Worm (Caenorhabditis elegans) whole organism, L4 larva: Measurements from ENCODE around the gene tbx-35.

ENCODE experiments used
- F26F4.8 ChIP-seq: fragments of 200-800 bp; sonication (Bioruptor generic); conservative IDR thresholded peaks from 2 replicates; pipeline ENCODE4 v1.3.6; 2022; ENCODE audit warnings: missing genetic modification characterization, missing compliant biosample characterization
- F44E2.7 ChIP-seq: fragments of 200-800 bp; sonication (Bioruptor generic); IDR thresholded peaks from 2 replicates; pipeline ENCODE4 v2.1.2; 2022; ENCODE audit warnings: missing genetic modification characterization, missing compliant biosample characterization
- T26A8.4 ChIP-seq: fragments of 200-800 bp; sonication (Bioruptor generic); IDR thresholded peaks from 2 replicates; pipeline ENCODE4 v1.3.6; 2022; ENCODE audit warnings: missing genetic modification characterization, missing compliant biosample characterization
- Y75B8A.6 ChIP-seq: fragments of 200-800 bp; sonication (Bioruptor generic); IDR thresholded peaks from 2 replicates; pipeline ENCODE4 v1.3.6; 2022; ENCODE audit warnings: missing genetic modification reagents, missing genetic modification characterization, missing compliant biosample characterization
- ZK337.2 ChIP-seq: fragments of 200-800 bp; sonication (Bioruptor generic); IDR thresholded peaks from 2 replicates; pipeline ENCODE4 v1.3.6; 2022; ENCODE audit warnings: missing genetic modification reagents, missing genetic modification characterization, missing compliant biosample characterization
- ZK546.5 ChIP-seq, 2 experiments: sonication (generic microtip); optimal IDR thresholded peaks; 2 replicates each; lab custom pipeline; 2017; ENCODE audit warnings: missing biosample characterization in 2 of 2, missing genetic modification characterization in 2 of 2
- aha-1 ChIP-seq: fragments of 150-350 bp; peaks from one replicate; lab custom pipeline; 2014; ENCODE audit warnings: missing biosample characterization, missing genetic modification characterization
- arid-1 ChIP-seq: fragments of 200-800 bp; sonication (Bioruptor generic); conservative IDR thresholded peaks from 2 replicates; pipeline ENCODE4 v1.3.6; 2022; ENCODE audit warnings: missing genetic modification reagents, missing genetic modification characterization, missing compliant biosample characterization
- attf-4 ChIP-seq: sonication (generic microtip); optimal IDR thresholded peaks from 3 replicates; lab custom pipeline; 2017; ENCODE audit warnings: missing biosample characterization, missing genetic modification characterization
- daf-8 ChIP-seq: fragments of 200-800 bp; sonication (Bioruptor generic); IDR thresholded peaks from 2 replicates; pipeline ENCODE4 v1.3.6; 2022; ENCODE audit warnings: missing genetic modification characterization, missing compliant biosample characterization
- dmd-6 ChIP-seq: fragments of 200-800 bp; sonication (Bioruptor generic); IDR thresholded peaks from 2 replicates; pipeline ENCODE4 v1.3.6; 2022; ENCODE audit warnings: missing genetic modification reagents, missing genetic modification characterization, missing compliant biosample characterization
- dmd-9 ChIP-seq: fragments of 200-800 bp; sonication (Bioruptor generic); IDR thresholded peaks from 2 replicates; pipeline ENCODE4 v1.3.6; 2022; ENCODE audit warnings: missing genetic modification reagents, missing genetic modification characterization, missing compliant biosample characterization
- duxl-1 ChIP-seq: sonication (generic microtip); optimal IDR thresholded peaks from 2 replicates; lab custom pipeline; 2016; ENCODE audit warnings: mild to moderate bottlenecking, missing genetic modification characterization, moderate library complexity, missing compliant biosample characterization; ENCODE audit not compliant: poor library complexity
- dve-1 ChIP-seq: sonication (generic microtip); optimal IDR thresholded peaks from 2 replicates; lab custom pipeline; 2017; ENCODE audit warnings: antibody characterized with exemption, mild to moderate bottlenecking, missing genetic modification characterization, missing compliant biosample characterization; ENCODE audit not compliant: insufficient read depth
- hlh-11 ChIP-seq: fragments of 200-800 bp; sonication (Bioruptor generic); optimal IDR thresholded peaks from 2 replicates; lab custom pipeline; 2018; ENCODE audit warnings: mild to moderate bottlenecking, missing genetic modification characterization, missing compliant biosample characterization
- jun-1 ChIP-seq: fragments of 150-350 bp; optimal IDR thresholded peaks from 2 replicates; lab custom pipeline; 2014; ENCODE audit warnings: missing biosample characterization, missing genetic modification reagents, missing genetic modification characterization
- lin-1 ChIP-seq: fragments of 200-800 bp; sonication (Bioruptor generic); IDR thresholded peaks from 2 replicates; pipeline ENCODE4 v1.3.6; 2022; ENCODE audit warnings: missing genetic modification reagents, missing genetic modification characterization, missing compliant biosample characterization
- lin-29 ChIP-seq: fragments of 200-800 bp; sonication (Bioruptor generic); IDR thresholded peaks from 2 replicates; pipeline ENCODE4 v1.3.6; 2022; ENCODE audit warnings: missing genetic modification reagents, missing genetic modification characterization, missing compliant biosample characterization
- lin-38 ChIP-seq: fragments of 200-800 bp; sonication (Bioruptor generic); IDR thresholded peaks from 2 replicates; pipeline ENCODE4 v1.3.6; 2022; ENCODE audit warnings: missing genetic modification reagents, missing genetic modification characterization, missing compliant biosample characterization
- lin-39 ChIP-seq: fragments of 150-350 bp; optimal IDR thresholded peaks from 2 replicates; lab custom pipeline; 2014; ENCODE audit warnings: missing biosample characterization, missing genetic modification reagents, missing genetic modification characterization
- mdt-29 ChIP-seq: fragments of 200-800 bp; sonication (Bioruptor generic); IDR thresholded peaks from 2 replicates; pipeline ENCODE4 v1.3.6; 2022; ENCODE audit warnings: missing genetic modification reagents, missing genetic modification characterization, missing compliant biosample characterization
- mxl-2 ChIP-seq: fragments of 200-800 bp; sonication (Bioruptor generic); conservative IDR thresholded peaks from 2 replicates; pipeline ENCODE4 v1.3.6; 2022; ENCODE audit warnings: missing genetic modification reagents, missing genetic modification characterization, missing compliant biosample characterization
- mxl-3 ChIP-seq: fragments of 200-800 bp; sonication (Bioruptor generic); optimal IDR thresholded peaks from 2 replicates; lab custom pipeline; 2018; ENCODE audit warnings: mild to moderate bottlenecking, missing genetic modification characterization, missing compliant biosample characterization
- nhr-10 ChIP-seq: fragments of 150-350 bp; optimal IDR thresholded peaks from 2 replicates; lab custom pipeline; 2014; ENCODE audit warnings: missing biosample characterization, missing genetic modification characterization
- nhr-28 ChIP-seq: fragments of 150-350 bp; optimal IDR thresholded peaks from 2 replicates; lab custom pipeline; 2014; ENCODE audit warnings: missing biosample characterization, missing genetic modification characterization
- nhr-6 ChIP-seq: fragments of 150-350 bp; optimal IDR thresholded peaks from 2 replicates; lab custom pipeline; 2014; ENCODE audit warnings: missing biosample characterization, missing genetic modification characterization
- pha-4 ChIP-seq, 2 experiments: fragments of 150-350 bp in 1 of 2; fragments of 200-800 bp in 1 of 2; sonication (Bioruptor generic) in 1 of 2; IDR thresholded peaks in 1 of 2; optimal IDR thresholded peaks in 1 of 2; 2 replicates each; pipeline versions ENCODE4 v1.3.6 to Lab custom; 2014 to 2022; ENCODE audit warnings: missing genetic modification characterization in 2 of 2, missing genetic modification reagents in 2 of 2, missing biosample characterization in 1 of 2, missing compliant biosample characterization in 1 of 2
- php-3 ChIP-seq: fragments of 200-800 bp; sonication (Bioruptor generic); IDR thresholded peaks from 2 replicates; pipeline ENCODE4 v1.3.6; 2022; ENCODE audit warnings: missing genetic modification reagents, missing genetic modification characterization, missing compliant biosample characterization
- saeg-2 ChIP-seq: fragments of 200-800 bp; sonication (Bioruptor generic); IDR thresholded peaks from 2 replicates; pipeline ENCODE4 v1.3.6; 2022; ENCODE audit warnings: missing genetic modification reagents, missing genetic modification characterization, missing compliant biosample characterization
- set-16 ChIP-seq: fragments of 200-800 bp; sonication (Bioruptor generic); IDR thresholded peaks from 2 replicates; pipeline ENCODE4 v1.3.6; 2022; ENCODE audit warnings: missing genetic modification reagents, missing genetic modification characterization, missing compliant biosample characterization
- skn-1 ChIP-seq: fragments of 150-350 bp; optimal IDR thresholded peaks from 2 replicates; lab custom pipeline; 2014; ENCODE audit warnings: missing biosample characterization, missing genetic modification characterization
- tra-1 ChIP-seq: fragments of 200-800 bp; sonication (Bioruptor generic); IDR thresholded peaks from 2 replicates; pipeline ENCODE4 v1.3.6; 2022; ENCODE audit warnings: missing genetic modification reagents, missing genetic modification characterization, missing compliant biosample characterization
- unc-130 ChIP-seq: sonication (generic microtip); optimal IDR thresholded peaks from 2 replicates; lab custom pipeline; 2016; ENCODE audit warnings: missing genetic modification reagents, missing genetic modification characterization, missing compliant biosample characterization
- unc-62 ChIP-seq, 3 experiments: fragments of 150-350 bp in 1 of 3; sonication (generic microtip); optimal IDR thresholded peaks in 2 of 3; peaks in 1 of 3; 1 replicate in 1 of 3; 2 replicates in 2 of 3; lab custom pipeline; 2014 to 2017; ENCODE audit warnings: missing biosample characterization in 3 of 3, missing genetic modification characterization in 3 of 3, missing genetic modification reagents in 3 of 3, missing genotype in 1 of 3
- zfp-2 ChIP-seq: sonication (generic microtip); optimal IDR thresholded peaks from 2 replicates; lab custom pipeline; 2016; ENCODE audit warnings: mild to moderate bottlenecking, missing genetic modification characterization, missing compliant biosample characterization
- zip-11 ChIP-seq: fragments of 200-800 bp; sonication (Bioruptor generic); IDR thresholded peaks from 2 replicates; pipeline ENCODE4 v1.3.6; 2022; ENCODE audit warnings: missing genetic modification characterization, missing compliant biosample characterization
- ztf-11 ChIP-seq: fragments of 150-350 bp; optimal IDR thresholded peaks from 2 replicates; lab custom pipeline; 2014; ENCODE audit warnings: missing biosample characterization, missing genetic modification characterization
- ztf-7 ChIP-seq: fragments of 150-350 bp; optimal IDR thresholded peaks from 2 replicates; lab custom pipeline; 2014; ENCODE audit warnings: missing biosample characterization, missing genetic modification characterization

tbx-35 gene

DNA sequence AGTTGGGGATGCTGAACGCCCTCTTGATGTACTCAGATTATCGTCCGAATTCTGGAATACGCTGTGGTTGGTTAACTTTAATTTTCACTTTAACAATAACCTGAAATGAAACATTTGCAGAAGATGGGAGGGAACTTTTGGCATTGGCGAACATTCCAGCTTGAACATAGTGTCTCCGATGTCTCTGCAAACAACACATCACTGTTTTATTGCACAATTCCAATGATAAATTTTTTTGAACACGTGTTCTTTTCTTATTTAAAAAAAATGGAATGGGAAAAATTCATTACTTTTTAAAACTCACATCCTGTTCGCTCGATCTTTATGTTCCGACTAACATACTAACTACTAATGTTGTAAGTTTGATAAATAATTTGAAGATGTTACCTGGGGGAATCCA is 24.7 kb downstream of the tbx-35 start, which contains the start of gene fzy-1:
Gene fzy-1, plus strand, starts transcription at position 301 of the 400 bp plus-strand sequence.
- TF ChIP-seq ZK546.5 (tag; optimal IDR thresholded peaks at IDR 0.05; lab: Kevin White, UChicago) (no peak), saeg-2 (GFP tag; lab: Robert Waterston, UW) (no peak), daf-8 (GFP tag; lab: Robert Waterston, UW) (no peak), nhr-6 (tag; lab: Kevin White, UChicago) (no peak), T26A8.4 (GFP tag; lab: Robert Waterston, UW) (no peak), lin-39 (tag; lab: Kevin White, UChicago) (no peak), dve-1 (no peak), lin-1 (GFP tag; lab: Robert Waterston, UW) (no peak), set-16 (no peak)

DNA sequence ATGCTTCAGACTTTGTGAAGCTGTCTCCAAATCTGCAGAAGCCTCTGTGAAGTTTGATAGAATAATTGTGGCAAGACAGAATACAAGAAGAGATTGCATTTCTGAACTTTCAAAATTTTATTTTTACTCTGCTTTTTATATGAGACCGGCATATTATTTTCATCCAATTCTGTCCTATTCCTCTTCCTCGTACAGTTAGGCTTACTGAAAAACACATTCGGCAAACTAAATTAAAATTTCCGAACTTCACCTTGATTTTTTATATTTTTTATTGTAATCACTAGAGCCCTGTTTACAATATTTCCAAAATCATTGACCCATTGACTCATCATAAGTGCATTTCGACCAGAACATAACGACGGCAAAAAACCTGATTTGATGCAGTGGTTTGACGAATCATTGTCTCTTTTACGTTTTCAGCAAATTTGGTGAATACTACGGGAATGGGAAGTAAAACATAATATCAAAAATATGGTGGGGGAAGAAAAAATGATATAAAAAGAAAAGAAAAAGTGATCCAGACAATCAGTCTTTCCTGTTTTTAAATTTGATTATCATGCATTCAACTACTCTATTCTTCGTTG is 26.9 kb downstream of the tbx-35 start, which contains the start of the genes suex-1 and F12A10.9:
Gene suex-1, minus strand, starts transcription at position 101 of the 584 bp plus-strand sequence.
Gene F12A10.9, plus strand, starts transcription at position 534 of the 584 bp plus-strand sequence.
- TF ChIP-seq aha-1 (tag; lab: Kevin White, UChicago) (peak; percentile 33), F44E2.7 (GFP tag; lab: Robert Waterston, UW) (no peak)

DNA sequence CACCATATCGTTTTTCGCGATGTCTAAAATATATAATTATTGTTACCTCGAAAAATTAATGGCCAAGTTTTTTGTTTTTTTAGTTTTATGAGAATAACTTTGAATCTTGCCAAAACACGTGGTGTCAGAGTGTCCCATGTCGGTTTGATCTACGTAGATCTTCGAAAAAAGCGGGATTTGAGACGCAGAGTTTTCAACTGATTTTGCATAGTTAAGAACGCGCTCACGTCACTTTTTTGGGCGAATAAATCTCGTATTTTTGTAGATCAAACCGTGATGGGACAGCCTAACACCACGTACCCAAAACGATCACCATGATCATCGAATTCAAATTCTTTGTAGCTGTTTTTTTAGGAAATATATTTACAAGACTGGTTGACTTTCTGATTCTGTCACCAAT is 27.7 kb downstream of the tbx-35 start:
- TF ChIP-seq pha-4 (GFP tag; IDR thresholded peaks at IDR 0.05; lab: Robert Waterston, UW): no peak
- no peak for TF ChIP-seq pha-4 (tag; optimal IDR thresholded peaks at IDR 0.05; lab: Kevin White, UChicago)
- no peak for TF ChIP-seq tra-1 (GFP tag; lab: Robert Waterston, UW)
- TF ChIP-seq nhr-10 (tag; lab: Kevin White, UChicago): no peak
- TF ChIP-seq mxl-3 (GFP tag; lab: Kevin White, UChicago): no peak
- TF ChIP-seq dmd-6 (GFP tag; lab: Robert Waterston, UW): no peak
- TF ChIP-seq lin-29: no peak
- TF ChIP-seq zip-11: no peak
- TF ChIP-seq ztf-7 (tag; lab: Kevin White, UChicago): no peak
- no peak for TF ChIP-seq jun-1
- no peak for TF ChIP-seq ZK337.2
- no peak for TF ChIP-seq mdt-29 (GFP tag; lab: Robert Waterston, UW)
- no peak for TF ChIP-seq zfp-2 (tag; lab: Kevin White, UChicago)
- TF ChIP-seq T26A8.4 (GFP tag; lab: Robert Waterston, UW): no peak
- no peak for TF ChIP-seq unc-62 (GFP tag; optimal IDR thresholded peaks at IDR 0.05 in 1 of 2; lab: Kevin White, UChicago)
- no peak for TF ChIP-seq unc-62 (tag; optimal IDR thresholded peaks at IDR 0.05; lab: Kevin White, UChicago)
- no peak for TF ChIP-seq lin-39 (tag; lab: Kevin White, UChicago)
- TF ChIP-seq skn-1 (tag; lab: Kevin White, UChicago): no peak
- TF ChIP-seq Y75B8A.6: no peak
- no peak for TF ChIP-seq nhr-6 (tag; lab: Kevin White, UChicago)
- no peak for TF ChIP-seq duxl-1 (tag; lab: Kevin White, UChicago)

DNA sequence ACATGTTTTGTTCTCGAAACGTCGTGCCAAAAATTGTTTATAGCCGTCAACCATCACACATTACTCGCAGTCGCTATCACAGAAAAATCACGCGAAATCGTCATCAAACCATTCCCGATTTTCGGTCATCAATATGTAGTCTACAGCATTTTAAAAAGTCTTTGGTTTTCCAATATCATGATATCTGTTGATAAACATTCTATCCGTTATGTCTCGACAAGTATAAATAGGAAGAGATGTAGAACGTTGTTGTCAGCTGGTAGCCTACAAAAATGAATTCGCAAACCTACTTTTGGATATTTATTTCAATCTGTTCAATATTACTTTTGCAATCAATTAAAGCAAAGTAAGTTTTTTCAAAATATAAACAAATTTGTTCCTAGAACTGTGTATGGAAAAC is 28.8 kb downstream of the tbx-35 start, which contains the start of gene F12A10.1:
Gene F12A10.1, plus strand, starts transcription at position 166 of the 400 bp plus-strand sequence.
- TF ChIP-seq hlh-11 (peak; percentile 30), F26F4.8 (GFP tag; lab: Robert Waterston, UW) (no peak), nhr-28 (tag; lab: Kevin White, UChicago) (peak; percentile 77), dve-1 (no peak), nhr-6 (tag; lab: Kevin White, UChicago) (no peak), skn-1 (tag; lab: Kevin White, UChicago) (no peak), ztf-11 (no peak)
- TF ChIP-seq, all 104 proteins: peak for 2

DNA sequence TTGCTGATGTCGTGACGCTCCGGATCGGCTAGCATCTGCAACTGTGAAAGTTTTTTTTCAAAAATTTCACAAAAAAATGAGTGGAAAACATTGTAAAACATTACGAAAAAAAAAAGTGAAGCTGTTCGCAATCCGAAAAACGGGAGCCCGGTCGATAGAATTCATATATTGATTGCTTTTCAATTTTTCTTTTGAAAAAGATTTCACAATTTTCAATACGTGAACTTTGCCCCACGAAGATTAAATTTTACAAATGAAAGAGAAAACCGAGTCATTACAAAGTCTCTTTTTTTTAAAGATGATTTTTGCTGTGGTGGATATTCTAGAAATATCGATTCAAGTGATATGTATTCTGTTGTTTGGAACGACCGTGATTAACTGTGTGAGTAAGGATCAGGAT is 30.8 kb downstream of the tbx-35 start, which contains the start of gene F12A10.6:
Gene F12A10.6, minus strand, starts transcription at position 101 of the 400 bp plus-strand sequence.
- TF ChIP-seq nhr-6 (tag; lab: Kevin White, UChicago) (no peak), attf-4 (tag; lab: Kevin White, UChicago) (no peak), lin-38 (GFP tag; lab: Robert Waterston, UW) (no peak), unc-130 (GFP tag; lab: Kevin White, UChicago) (no peak), php-3 (GFP tag; lab: Robert Waterston, UW) (no peak), dmd-6 (GFP tag; lab: Robert Waterston, UW) (no peak), arid-1 (GFP tag; lab: Robert Waterston, UW) (no peak), dmd-9 (GFP tag; lab: Robert Waterston, UW) (no peak), ZK337.2 (no peak), mxl-3 (GFP tag; lab: Kevin White, UChicago) (no peak), dve-1 (no peak), mxl-2 (GFP tag; lab: Robert Waterston, UW) (no peak)
